Worm (Caenorhabditis elegans) whole organism, mixed stage, embryonic: Measurements from ENCODE around the gene srbc-71.

Source experiments
- drap-1 ChIP-seq: fragments of 200-800 bp; sonication (Bioruptor generic); optimal IDR thresholded peaks from 3 replicates; lab custom pipeline; 2018; ENCODE audit warnings: mild to moderate bottlenecking, missing genetic modification characterization, missing compliant biosample characterization
- elt-3 ChIP-seq: fragments of 150-350 bp; optimal IDR thresholded peaks from 2 replicates; lab custom pipeline; 2014; ENCODE audit warnings: missing biosample characterization, missing genetic modification characterization
- ham-2 ChIP-seq: fragments of 200-800 bp; sonication (Bioruptor generic); optimal IDR thresholded peaks from 2 replicates; lab custom pipeline; 2018; ENCODE audit warnings: mild to moderate bottlenecking, missing genetic modification characterization, missing compliant biosample characterization
- hlh-1 ChIP-seq: fragments of 150-350 bp; optimal IDR thresholded peaks from 2 replicates; lab custom pipeline; 2014; ENCODE audit warnings: missing biosample characterization, missing genetic modification reagents, missing genetic modification characterization
- lin-13 ChIP-seq: fragments of 150-350 bp; optimal IDR thresholded peaks from 2 replicates; lab custom pipeline; 2014; ENCODE audit warnings: missing biosample characterization, missing genetic modification characterization
- lsy-2 ChIP-seq: fragments of 150-350 bp; optimal IDR thresholded peaks from 2 replicates; lab custom pipeline; 2014; ENCODE audit warnings: missing biosample characterization, missing genetic modification characterization
- mls-2 ChIP-seq: sonication (generic microtip); optimal IDR thresholded peaks from 2 replicates; lab custom pipeline; 2016; ENCODE audit warnings: mild to moderate bottlenecking, missing genetic modification characterization, moderate library complexity, missing compliant biosample characterization
- nhr-2 ChIP-seq: fragments of 150-350 bp; optimal IDR thresholded peaks from 2 replicates; lab custom pipeline; 2014; ENCODE audit warnings: missing biosample characterization, missing genetic modification characterization
- sem-2 ChIP-seq: fragments of 200-800 bp; sonication (Bioruptor generic); optimal IDR thresholded peaks from 2 replicates; lab custom pipeline; 2018; ENCODE audit warnings: mild to moderate bottlenecking, missing genetic modification characterization, missing compliant biosample characterization
- sptf-1 ChIP-seq: sonication (generic microtip); optimal IDR thresholded peaks from 2 replicates; lab custom pipeline; 2017; ENCODE audit warnings: mild to moderate bottlenecking, missing genetic modification characterization, moderate library complexity, missing compliant biosample characterization
- unc-39 ChIP-seq: fragments of 150-350 bp; optimal IDR thresholded peaks from 2 replicates; lab custom pipeline; 2014; ENCODE audit warnings: missing biosample characterization, missing genetic modification characterization

Gene srbc-71

ce11 chrIV:4176659-4177058, 49.1 kb downstream of the srbc-71 start:
- TF ChIP-seq mls-2 (tag; lab: Kevin White, UChicago) (no peak), lin-13 (no peak), lsy-2 (tag; lab: Kevin White, UChicago) (no peak)

- TF ChIP-seq sptf-1 (tag; lab: Kevin White, UChicago) (no peak), nhr-2 (tag; lab: Kevin White, UChicago) (no peak), sem-2 (GFP tag; lab: Kevin White, UChicago) (no peak), hlh-1 (tag; lab: Kevin White, UChicago) (no peak), ham-2 (no peak), unc-39 (tag; lab: Kevin White, UChicago) (no peak), drap-1 (GFP tag; lab: Kevin White, UChicago) (no peak), elt-3 (tag; lab: Kevin White, UChicago) (no peak)
Observed at ce11 chrIV:4176088-4176487, 49.7 kb downstream of the srbc-71 start, which contains the start of gene dnj-15. dnj-15 (plus strand) TSS chrIV:4176388.
